Worm (Caenorhabditis elegans): ENCODE data around the gene itm-2.

ce11 chrX:5450773-5451447 lies 5.9 kb downstream of the itm-2 start, which contains the start of gene C25F6.6:
- no peak for TF ChIP-seq cebp-2 (GFP tag; IDR thresholded peaks at IDR 0.05)
- TF ChIP-seq T07F8.4 (tag; optimal IDR thresholded peaks at IDR 0.05), result peak; percentile 8
- TF ChIP-seq bed-2 (GFP tag; IDR thresholded peaks at IDR 0.05), result no peak
- TF ChIP-seq snpc-4 (GFP tag; optimal IDR thresholded peaks at IDR 0.05), result peak; percentile 66
- peak in 3 of 4 experiments; percentile 9 to 78 (median 17) for TF ChIP-seq snpc-4 (tag; optimal IDR thresholded peaks at IDR 0.05)
- TF ChIP-seq D2030.7 (GFP tag; IDR thresholded peaks at IDR 0.05), result no peak; the same call in none of the 2 replicates
- TF ChIP-seq pha-4 (tag; optimal IDR thresholded peaks at IDR 0.05), result no peak
- TF ChIP-seq attf-5 (GFP tag; optimal IDR thresholded peaks at IDR 0.05), result peak; percentile 28
- TF ChIP-seq F22D6.2 (tag; optimal IDR thresholded peaks at IDR 0.05), result no peak
- peak; percentile 65 for TF ChIP-seq snpc-3.4 (tag; optimal IDR thresholded peaks at IDR 0.05)
- TF ChIP-seq ama-1 (optimal IDR thresholded peaks at IDR 0.05), result no peak
- peak in 1 of 2 experiments; percentile 58 for TF ChIP-seq ama-1 (GFP tag; optimal IDR thresholded peaks at IDR 0.05)

Data from whole organism, young adult.